Worm (Caenorhabditis elegans): ENCODE measurements around the gene C29F9.6.

Gene C29F9.6

DNA sequence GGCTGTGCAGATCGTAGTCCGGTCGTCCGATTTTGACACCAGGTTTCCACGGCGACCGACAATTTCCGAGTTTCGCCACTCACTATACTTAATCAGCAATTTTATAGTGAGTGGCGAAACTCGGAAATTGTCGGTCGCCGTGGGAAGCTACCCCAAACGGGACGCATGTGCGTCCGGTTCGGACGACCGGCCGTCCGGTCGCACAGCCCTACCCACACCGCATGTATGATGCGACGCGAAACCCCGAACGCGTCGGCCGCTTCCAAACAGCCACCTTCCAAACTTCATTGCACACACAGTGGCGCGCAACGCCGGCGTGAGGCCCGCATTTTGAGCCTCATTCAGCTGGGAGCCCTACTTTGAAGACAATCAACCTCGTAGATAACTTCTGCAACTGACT lies 36.4 kb downstream of the C29F9.6 start:
- no peak for TF ChIP-seq cog-1 (tag; optimal IDR thresholded peaks at IDR 0.05)
- no peak for TF ChIP-seq klf-2 (GFP tag; conservative IDR thresholded peaks at IDR 0.05)
- TF ChIP-seq ztf-23 (GFP tag; IDR thresholded peaks at IDR 0.05), result no peak
- no peak for TF ChIP-seq med-1 (GFP tag; optimal IDR thresholded peaks at IDR 0.05; ENCODE audit: insufficient read depth)
- no peak for TF ChIP-seq ref-1 (GFP tag; conservative IDR thresholded peaks at IDR 0.05)
- TF ChIP-seq flt-1 (GFP tag; IDR thresholded peaks at IDR 0.05), result no peak

DNA sequence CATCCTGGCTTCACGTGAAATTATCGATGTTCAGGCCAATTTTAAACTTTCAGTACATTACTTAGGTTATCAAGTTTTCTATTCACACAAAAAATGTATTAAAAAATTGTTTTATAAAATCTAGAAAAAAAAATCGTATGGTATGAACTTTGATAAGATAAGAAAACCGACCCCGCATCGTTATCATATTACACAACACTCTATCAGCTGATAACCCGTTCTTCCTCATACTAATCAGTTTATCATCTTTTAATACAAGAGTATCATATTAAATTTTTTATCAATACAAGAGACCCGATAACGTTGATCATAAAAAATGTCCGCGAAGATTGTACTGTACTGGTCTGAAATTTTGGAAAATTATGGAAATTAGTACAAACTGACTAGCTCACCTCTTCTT lies 39.5 kb downstream of the C29F9.6 start:
- no peak for TF ChIP-seq klf-2 (GFP tag; conservative IDR thresholded peaks at IDR 0.05)
- no peak for TF ChIP-seq flt-1 (GFP tag; IDR thresholded peaks at IDR 0.05)
- TF ChIP-seq med-1 (GFP tag; optimal IDR thresholded peaks at IDR 0.05; ENCODE audit: insufficient read depth), result no peak
- no peak for TF ChIP-seq T22C8.4 (GFP tag; IDR thresholded peaks at IDR 0.05)
- TF ChIP-seq ztf-23 (GFP tag; IDR thresholded peaks at IDR 0.05), result no peak
- TF ChIP-seq cog-1 (tag; optimal IDR thresholded peaks at IDR 0.05), result no peak
- no peak for TF ChIP-seq ztf-29 (GFP tag; IDR thresholded peaks at IDR 0.05)
- TF ChIP-seq ref-1 (GFP tag; conservative IDR thresholded peaks at IDR 0.05), result no peak
- TF ChIP-seq tab-1 (GFP tag; IDR thresholded peaks at IDR 0.05), result no peak

DNA sequence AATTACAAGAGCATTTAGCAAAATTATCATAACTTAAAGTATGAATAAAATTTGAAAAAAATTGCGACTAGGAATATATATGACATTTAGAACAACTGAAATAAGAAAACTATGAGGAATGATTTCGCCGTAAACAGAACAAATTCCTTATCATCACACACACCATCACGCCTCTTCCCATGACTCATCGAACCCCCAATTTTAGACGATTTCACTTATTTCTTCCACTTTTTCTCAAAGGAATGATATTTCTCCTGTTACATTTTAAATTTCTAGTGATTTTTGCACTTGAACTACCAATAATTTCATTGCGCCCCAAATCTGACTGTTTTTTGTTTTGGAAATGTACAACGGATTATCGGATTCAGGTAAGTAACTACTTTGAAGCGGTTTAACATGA lies 41.9 kb downstream of the C29F9.6 start, which contains the start of the genes zig-13 and ver-1:
TSS of gene zig-13 (minus strand) at position 101 of the 400 bp plus-strand sequence.
TSS of gene ver-1 (plus strand) at position 180 of the 400 bp plus-strand sequence.
- TF ChIP-seq ref-1 (GFP tag; conservative IDR thresholded peaks at IDR 0.05), result no peak
- TF ChIP-seq flt-1 (GFP tag; IDR thresholded peaks at IDR 0.05), result no peak
- TF ChIP-seq ztf-23 (GFP tag; IDR thresholded peaks at IDR 0.05), result no peak
- TF ChIP-seq med-1 (GFP tag; optimal IDR thresholded peaks at IDR 0.05; ENCODE audit: insufficient read depth), result no peak
- TF ChIP-seq tab-1 (GFP tag; IDR thresholded peaks at IDR 0.05), result no peak
- no peak for TF ChIP-seq T22C8.4 (GFP tag; IDR thresholded peaks at IDR 0.05)

DNA sequence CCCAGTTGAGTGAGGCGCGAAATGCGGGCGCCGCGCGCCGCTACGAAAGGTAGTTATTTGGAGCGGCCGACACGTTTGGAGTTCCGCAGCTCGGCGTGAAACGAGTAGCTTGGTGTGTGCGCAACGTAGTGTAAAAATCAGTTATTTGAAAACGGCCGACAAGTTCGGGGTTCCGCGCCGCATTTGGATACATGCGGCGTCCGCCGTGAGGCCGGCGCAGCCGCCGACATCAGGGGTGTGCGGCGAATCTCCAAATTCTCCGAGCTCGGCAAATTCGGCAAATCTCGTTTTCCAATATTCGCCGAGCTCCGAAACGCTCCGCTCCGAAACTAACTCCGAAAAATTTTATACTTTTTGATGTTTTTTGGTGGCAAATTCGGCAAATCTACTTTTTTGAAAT lies 43.3 kb downstream of the C29F9.6 start:
- TF ChIP-seq flt-1 (GFP tag; IDR thresholded peaks at IDR 0.05), result no peak
- TF ChIP-seq T22C8.4 (GFP tag; IDR thresholded peaks at IDR 0.05), result no peak
- TF ChIP-seq tab-1 (GFP tag; IDR thresholded peaks at IDR 0.05), result no peak
- TF ChIP-seq ref-1 (GFP tag; conservative IDR thresholded peaks at IDR 0.05), result no peak
- TF ChIP-seq klf-2 (GFP tag; conservative IDR thresholded peaks at IDR 0.05), result no peak
- no peak for TF ChIP-seq ztf-29 (GFP tag; IDR thresholded peaks at IDR 0.05)
- no peak for TF ChIP-seq cog-1 (tag; optimal IDR thresholded peaks at IDR 0.05)
- no peak for TF ChIP-seq ztf-23 (GFP tag; IDR thresholded peaks at IDR 0.05)
- no peak for TF ChIP-seq med-1 (GFP tag; optimal IDR thresholded peaks at IDR 0.05; ENCODE audit: insufficient read depth)

DNA sequence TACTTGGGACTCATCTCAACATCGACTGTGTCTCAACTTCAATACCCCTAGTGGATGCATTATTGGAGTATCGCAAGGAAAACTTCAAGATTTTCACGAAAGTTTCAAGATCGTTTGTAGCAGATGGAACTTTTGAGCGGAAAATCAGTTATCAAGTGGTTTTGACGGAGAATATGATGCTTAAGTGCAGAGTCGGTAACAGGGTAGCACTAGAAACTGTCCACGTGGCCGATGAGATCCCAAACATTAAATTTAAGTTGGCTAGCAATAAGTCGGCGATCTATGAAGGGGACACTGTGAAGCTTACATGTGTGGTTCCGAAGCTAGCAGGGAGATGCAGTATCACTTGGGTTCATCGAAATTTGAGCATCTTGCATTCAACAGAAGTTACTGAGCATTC lies 44.4 kb downstream of the C29F9.6 start:
- no peak for TF ChIP-seq med-1 (GFP tag; optimal IDR thresholded peaks at IDR 0.05; ENCODE audit: insufficient read depth)
- no peak for TF ChIP-seq T22C8.4 (GFP tag; IDR thresholded peaks at IDR 0.05)
- TF ChIP-seq tab-1 (GFP tag; IDR thresholded peaks at IDR 0.05), result no peak
- no peak for TF ChIP-seq ref-1 (GFP tag; conservative IDR thresholded peaks at IDR 0.05)
- no peak for TF ChIP-seq ztf-29 (GFP tag; IDR thresholded peaks at IDR 0.05)
- TF ChIP-seq flt-1 (GFP tag; IDR thresholded peaks at IDR 0.05), result no peak
- TF ChIP-seq klf-2 (GFP tag; conservative IDR thresholded peaks at IDR 0.05), result no peak
- TF ChIP-seq ztf-23 (GFP tag; IDR thresholded peaks at IDR 0.05), result no peak
- TF ChIP-seq cog-1 (tag; optimal IDR thresholded peaks at IDR 0.05), result no peak

DNA sequence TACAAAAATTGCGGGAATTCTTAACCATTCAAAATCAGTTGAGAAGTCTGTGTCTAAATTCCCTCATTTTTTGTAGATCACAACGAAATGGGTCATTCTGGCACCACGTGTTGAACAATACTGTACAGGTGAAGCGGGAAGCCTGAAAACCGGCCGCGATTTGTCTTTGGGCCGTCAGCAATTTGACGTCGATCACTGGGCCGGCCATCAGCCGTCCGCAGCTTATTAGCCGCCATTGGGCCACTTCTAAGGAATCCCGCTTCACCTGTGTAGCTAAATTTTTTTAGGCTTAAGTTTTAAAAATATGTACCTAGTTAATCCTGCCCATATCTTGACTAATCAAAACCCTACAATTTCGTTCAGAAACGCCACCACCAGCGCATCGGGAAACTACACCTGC lies 45.0 kb downstream of the C29F9.6 start:
- no peak for TF ChIP-seq ref-1 (GFP tag; conservative IDR thresholded peaks at IDR 0.05)
- TF ChIP-seq ztf-29 (GFP tag; IDR thresholded peaks at IDR 0.05), result no peak
- TF ChIP-seq med-1 (GFP tag; optimal IDR thresholded peaks at IDR 0.05; ENCODE audit: insufficient read depth), result no peak
- no peak for TF ChIP-seq T22C8.4 (GFP tag; IDR thresholded peaks at IDR 0.05)
- no peak for TF ChIP-seq cog-1 (tag; optimal IDR thresholded peaks at IDR 0.05)
- no peak for TF ChIP-seq tab-1 (GFP tag; IDR thresholded peaks at IDR 0.05)
- TF ChIP-seq flt-1 (GFP tag; IDR thresholded peaks at IDR 0.05), result no peak
- TF ChIP-seq klf-2 (GFP tag; conservative IDR thresholded peaks at IDR 0.05), result no peak
- no peak for TF ChIP-seq ztf-23 (GFP tag; IDR thresholded peaks at IDR 0.05)

DNA sequence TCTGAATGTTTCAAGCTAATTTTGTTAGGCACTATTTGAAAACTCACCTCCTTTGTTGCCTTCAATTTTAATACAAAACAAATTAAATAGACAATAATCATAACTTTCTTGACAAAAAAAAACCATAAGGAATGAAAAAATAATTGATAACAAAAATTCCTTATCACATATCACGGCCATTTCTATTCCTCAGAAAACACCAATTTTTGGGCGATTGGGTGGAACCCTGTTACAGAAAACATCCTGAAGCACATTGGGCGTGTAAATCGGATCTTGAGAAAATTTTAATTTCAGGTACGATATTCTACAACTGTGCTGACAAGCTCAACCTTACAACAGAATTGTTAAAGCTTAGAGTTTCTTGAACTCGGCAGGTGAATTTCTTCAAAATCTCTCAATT lies 50.1 kb downstream of the C29F9.6 start, which contains the start of gene F40G9.8:
TSS of gene F40G9.8 (minus strand) at position 101 of the 400 bp plus-strand sequence.
- no peak for TF ChIP-seq tab-1 (GFP tag; IDR thresholded peaks at IDR 0.05)
- no peak for TF ChIP-seq T22C8.4 (GFP tag; IDR thresholded peaks at IDR 0.05)
- no peak for TF ChIP-seq med-1 (GFP tag; optimal IDR thresholded peaks at IDR 0.05; ENCODE audit: insufficient read depth)
- no peak for TF ChIP-seq klf-2 (GFP tag; conservative IDR thresholded peaks at IDR 0.05)
- TF ChIP-seq ztf-29 (GFP tag; IDR thresholded peaks at IDR 0.05), result no peak
- TF ChIP-seq flt-1 (GFP tag; IDR thresholded peaks at IDR 0.05), result no peak
- TF ChIP-seq cog-1 (tag; optimal IDR thresholded peaks at IDR 0.05), result no peak
- no peak for TF ChIP-seq ztf-23 (GFP tag; IDR thresholded peaks at IDR 0.05)
- TF ChIP-seq ref-1 (GFP tag; conservative IDR thresholded peaks at IDR 0.05), result no peak

DNA sequence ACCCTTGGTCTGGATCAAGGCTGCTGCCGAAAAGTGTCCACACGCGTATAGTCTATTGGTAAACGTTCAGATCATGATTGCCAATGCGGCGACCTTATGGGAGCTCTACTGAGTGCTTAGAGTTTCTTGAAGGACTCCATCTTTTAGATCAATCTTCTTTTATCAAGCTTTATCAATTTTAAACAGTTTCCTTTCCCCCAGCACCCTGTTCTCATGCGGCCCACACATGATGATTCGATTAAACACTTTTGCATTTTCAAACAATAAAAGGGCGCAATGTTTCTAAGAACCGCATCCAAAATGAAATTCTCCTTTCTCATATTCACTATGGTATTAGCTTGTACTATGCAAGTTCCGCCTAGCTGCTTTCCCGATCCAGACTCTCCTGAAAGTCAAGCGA lies 50.7 kb downstream of the C29F9.6 start, which contains the start of gene F40G9.7:
TSS of gene F40G9.7 (plus strand) at position 301 of the 400 bp plus-strand sequence.
- TF ChIP-seq ztf-23 (GFP tag; IDR thresholded peaks at IDR 0.05) (no peak), ztf-29 (GFP tag; IDR thresholded peaks at IDR 0.05) (no peak), T22C8.4 (GFP tag; IDR thresholded peaks at IDR 0.05) (no peak), klf-2 (GFP tag; conservative IDR thresholded peaks at IDR 0.05) (no peak), med-1 (GFP tag; optimal IDR thresholded peaks at IDR 0.05; ENCODE audit: insufficient read depth) (no peak), ref-1 (GFP tag; conservative IDR thresholded peaks at IDR 0.05) (no peak), flt-1 (GFP tag; IDR thresholded peaks at IDR 0.05) (no peak), tab-1 (GFP tag; IDR thresholded peaks at IDR 0.05) (no peak), cog-1 (tag; optimal IDR thresholded peaks at IDR 0.05) (no peak)
